Worm (Caenorhabditis elegans): Measurements from ENCODE around the gene lgc-44.

Gene lgc-44

DNA sequence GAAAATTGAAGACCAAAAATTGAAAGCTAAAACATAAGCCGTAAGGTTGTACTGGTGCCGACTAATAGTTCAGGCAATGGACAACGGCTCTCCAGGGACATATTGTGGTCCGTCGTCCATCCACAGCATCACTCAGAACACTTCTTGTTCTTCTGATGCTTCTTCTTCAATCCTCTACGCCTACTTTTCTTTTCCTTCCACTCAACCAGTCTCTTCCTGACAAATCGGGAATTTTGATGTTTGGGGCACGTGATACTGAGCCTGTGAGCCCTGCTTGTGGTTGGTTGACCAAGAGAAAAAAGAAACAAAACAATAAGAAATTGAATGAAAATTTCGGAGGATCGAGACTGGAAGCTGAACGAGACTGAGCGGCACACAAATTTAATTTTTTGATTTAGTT is 51.1 kb downstream of the lgc-44 start:
- no peak for TF ChIP-seq ztf-23 (GFP tag; IDR thresholded peaks at IDR 0.05)
- no peak for TF ChIP-seq cog-1 (tag; optimal IDR thresholded peaks at IDR 0.05)
- no peak for TF ChIP-seq klf-2 (GFP tag; conservative IDR thresholded peaks at IDR 0.05)
- no peak for TF ChIP-seq tab-1 (GFP tag; IDR thresholded peaks at IDR 0.05)
- no peak for TF ChIP-seq flt-1 (GFP tag; IDR thresholded peaks at IDR 0.05)
- no peak for TF ChIP-seq T22C8.4 (GFP tag; IDR thresholded peaks at IDR 0.05)
- TF ChIP-seq med-1 (GFP tag; optimal IDR thresholded peaks at IDR 0.05; ENCODE audit: insufficient read depth) = no peak
- TF ChIP-seq ref-1 (GFP tag; conservative IDR thresholded peaks at IDR 0.05) = no peak
- TF ChIP-seq ztf-29 (GFP tag; IDR thresholded peaks at IDR 0.05) = no peak

DNA sequence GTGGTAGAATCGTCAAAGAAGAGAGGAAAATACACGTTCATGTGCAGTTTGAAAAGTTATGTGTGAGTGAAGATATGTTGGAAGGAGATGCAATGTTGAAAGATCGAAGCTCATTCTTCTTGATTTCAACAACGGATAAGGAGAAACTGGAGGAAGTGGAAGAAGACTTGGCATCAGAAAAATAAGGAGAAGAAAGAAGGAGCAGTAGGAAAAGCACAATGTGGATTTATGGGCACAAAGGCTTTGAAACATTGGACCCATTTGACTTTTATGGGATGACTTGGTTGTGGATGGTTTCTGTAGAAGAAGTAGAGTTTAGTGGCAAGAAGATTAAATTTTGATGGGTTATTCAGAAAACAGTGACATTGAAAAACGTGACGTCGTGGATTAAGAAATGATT is 52.3 kb downstream of the lgc-44 start:
- TF ChIP-seq cog-1 (tag; optimal IDR thresholded peaks at IDR 0.05) = no peak
- no peak for TF ChIP-seq flt-1 (GFP tag; IDR thresholded peaks at IDR 0.05)
- no peak for TF ChIP-seq klf-2 (GFP tag; conservative IDR thresholded peaks at IDR 0.05)
- TF ChIP-seq ref-1 (GFP tag; conservative IDR thresholded peaks at IDR 0.05) = no peak
- no peak for TF ChIP-seq ztf-29 (GFP tag; IDR thresholded peaks at IDR 0.05)
- no peak for TF ChIP-seq tab-1 (GFP tag; IDR thresholded peaks at IDR 0.05)
- no peak for TF ChIP-seq ztf-23 (GFP tag; IDR thresholded peaks at IDR 0.05)

Measured in whole organism, midembryonic.